Fruit fly (Drosophila melanogaster) Kc167 (cell line): ENCODE measurements around the gene abs.

Source experiments
- Myc ChIP-seq: fragments of >200 bp; optimal IDR thresholded peaks from 2 replicates; lab custom pipeline; 2017; ENCODE audit warnings: missing external identifiers
- Sin3A ChIP-seq: fragments of >200 bp; optimal IDR thresholded peaks from 2 replicates; lab custom pipeline; 2018; ENCODE audit warnings: missing external identifiers
- h ChIP-seq: fragments of >200 bp; optimal IDR thresholded peaks from 3 replicates; lab custom pipeline; 2018; ENCODE audit warnings: missing external identifiers
- insv ChIP-seq: fragments of >200 bp; optimal IDR thresholded peaks from 3 replicates; lab custom pipeline; 2018; ENCODE audit warnings: missing external identifiers
- psq ChIP-seq: fragments of >200 bp; optimal IDR thresholded peaks from 2 replicates; lab custom pipeline; 2017; ENCODE audit warnings: missing external identifiers
- ttk ChIP-seq: sonication (Bioruptor generic); optimal IDR thresholded peaks from 2 replicates; lab custom pipeline; 2017; ENCODE audit warnings: missing external identifiers

The abs gene

dm6 chr3R:4252943-4253342 is 20.1 kb downstream of the abs start, which contains the start of gene CG14644:
Gene CG14644, minus strand, starts transcription at chr3R:4253043.
- no peak for TF ChIP-seq h (lab: Kevin White, UChicago)
- TF ChIP-seq psq (lab: Kevin White, UChicago): no peak
- TF ChIP-seq Sin3A: no peak
- no peak for TF ChIP-seq ttk (lab: Kevin White, UChicago)
- no peak for TF ChIP-seq Myc (lab: Kevin White, UChicago)
- no peak for TF ChIP-seq insv

- TF ChIP-seq insv (no peak), ttk (lab: Kevin White, UChicago) (no peak), Myc (lab: Kevin White, UChicago) (no peak), psq (lab: Kevin White, UChicago) (no peak), Sin3A (no peak), h (lab: Kevin White, UChicago) (no peak)
These were observed 21.6 kb downstream of the abs start, which contains the start of gene TwdlV for dm6 chr3R:4254408-4254807. Gene TwdlV, plus strand, starts transcription at chr3R:4254708.

dm6 chr3R:4256672-4257071 is 23.8 kb downstream of the abs start, which contains the start of gene Or82a:
Gene Or82a, plus strand, starts transcription at chr3R:4256972.
- TF ChIP-seq ttk (lab: Kevin White, UChicago) (no peak), Myc (lab: Kevin White, UChicago) (no peak), Sin3A (no peak)

dm6 chr3R:4266470-4266869 is 33.6 kb downstream of the abs start, which contains the start of gene CG1092:
Gene CG1092, plus strand, starts transcription at chr3R:4266770.
- TF ChIP-seq psq (lab: Kevin White, UChicago) (no peak), ttk (lab: Kevin White, UChicago) (no peak), insv (no peak), Myc (lab: Kevin White, UChicago) (no peak), h (lab: Kevin White, UChicago) (no peak)

- TF ChIP-seq h (lab: Kevin White, UChicago) (no peak), insv (no peak), Myc (lab: Kevin White, UChicago) (no peak), ttk (lab: Kevin White, UChicago) (no peak), psq (lab: Kevin White, UChicago) (no peak), Sin3A (no peak)
These were observed 35.5 kb downstream of the abs start for dm6 chr3R:4268339-4268738.

dm6 chr3R:4277828-4278227 is 45.0 kb downstream of the abs start, which contains the start of gene flip:
Gene flip, minus strand, starts transcription at chr3R:4277928.
- no peak for TF ChIP-seq Sin3A

- no peak for TF ChIP-seq psq (lab: Kevin White, UChicago)
- TF ChIP-seq insv: no peak
- TF ChIP-seq h (lab: Kevin White, UChicago): no peak
- TF ChIP-seq Sin3A: no peak
- TF ChIP-seq Myc (lab: Kevin White, UChicago): no peak
- no peak for TF ChIP-seq ttk (lab: Kevin White, UChicago)
These were observed 47.2 kb downstream of the abs start, which contains the start of gene cpx for dm6 chr3R:4280062-4280461. Gene cpx, plus strand, starts transcription at chr3R:4280221.

dm6 chr3R:4281119-4281861 is 48.4 kb downstream of the abs start:
- TF ChIP-seq ttk (lab: Kevin White, UChicago) (no peak), Myc (lab: Kevin White, UChicago) (no peak), psq (lab: Kevin White, UChicago) (no peak), h (lab: Kevin White, UChicago) (no peak), Sin3A (no peak), insv (no peak)

- no peak for TF ChIP-seq Sin3A
- TF ChIP-seq ttk (lab: Kevin White, UChicago): no peak
- TF ChIP-seq h (lab: Kevin White, UChicago): no peak
- TF ChIP-seq insv: no peak
- TF ChIP-seq Myc (lab: Kevin White, UChicago): no peak
These were observed 49.4 kb downstream of the abs start for dm6 chr3R:4282207-4282606.

dm6 chr3R:4284376-4284953 is 51.6 kb downstream of the abs start:
- TF ChIP-seq Sin3A (no peak), insv (no peak), psq (lab: Kevin White, UChicago) (no peak), ttk (lab: Kevin White, UChicago) (no peak), h (lab: Kevin White, UChicago) (no peak), Myc (lab: Kevin White, UChicago) (no peak)
